Worm (Caenorhabditis elegans) whole organism, L3 larva: ENCODE data around the gene str-39.

Experiments
- fkh-2 ChIP-seq: fragments of 150-350 bp; optimal IDR thresholded peaks from 2 replicates; lab custom pipeline; 2014; ENCODE audit warnings: missing biosample characterization, missing genetic modification reagents, missing genetic modification characterization
- nhr-28 ChIP-seq: fragments of 150-350 bp; optimal IDR thresholded peaks from 2 replicates; lab custom pipeline; 2014; ENCODE audit warnings: missing biosample characterization, missing genetic modification characterization
- snpc-4 ChIP-seq: fragments of 150-350 bp; optimal IDR thresholded peaks from 2 replicates; lab custom pipeline; 2014; ENCODE audit warnings: missing biosample characterization, missing genetic modification characterization

- TF ChIP-seq snpc-4 (no peak), nhr-28 (tag; lab: Kevin White, UChicago) (no peak), fkh-2 (tag; lab: Kevin White, UChicago) (no peak)
These were observed 33.2 kb upstream of the str-39 start, which contains the start of gene C31B8.9 for ce11 chrV:2912901-2913300.
